Fruit fly (Drosophila melanogaster) whole organism, embryonic: ENCODE data around the gene CG13842.

Experiments used
- Atf6 ChIP-seq: fragments of 200-800 bp; sonication (Bioruptor generic); IDR thresholded peaks from 2 replicates; pipeline ENCODE4 v1.3.6; 2022; ENCODE audit warnings: missing biosample characterization, missing genetic modification characterization
- Bteb2 ChIP-seq: fragments of 200-800 bp; sonication (Bioruptor generic); optimal IDR thresholded peaks from 2 replicates; lab custom pipeline; 2016; ENCODE audit warnings: missing biosample characterization, missing genetic modification characterization
- CG10959 ChIP-seq: fragments of 200-800 bp; sonication (Bioruptor generic); IDR thresholded peaks from 2 replicates; pipeline ENCODE4 v1.3.6; 2022; ENCODE audit warnings: missing biosample characterization, missing genetic modification characterization
- CG11093 ChIP-seq: fragments of 200-800 bp; sonication (Bioruptor generic); IDR thresholded peaks from 3 replicates; pipeline ENCODE4 v1.3.6; 2022; ENCODE audit warnings: missing biosample characterization, missing genetic modification characterization
- CG11456 ChIP-seq: fragments of 200-800 bp; sonication (Bioruptor generic); IDR thresholded peaks from 3 replicates; pipeline ENCODE4 v1.3.6; 2022; ENCODE audit warnings: missing biosample characterization, missing genetic modification characterization
- CG11695 ChIP-seq: fragments of 200-800 bp; sonication (Bioruptor generic); IDR thresholded peaks from 3 replicates; pipeline ENCODE4 v1.3.6; 2022; ENCODE audit warnings: missing biosample characterization, missing genetic modification characterization
- CG11696 ChIP-seq: fragments of 200-800 bp; sonication (Bioruptor generic); IDR thresholded peaks from 2 replicates; pipeline ENCODE4 v1.3.6; 2022; ENCODE audit warnings: missing biosample characterization, missing genetic modification characterization
- CG11723 ChIP-seq: fragments of 200-800 bp; sonication (Bioruptor generic); optimal IDR thresholded peaks from 2 replicates; lab custom pipeline; 2017; ENCODE audit warnings: missing biosample characterization, mild to moderate bottlenecking, missing genetic modification characterization
- CG12155 ChIP-seq: fragments of 200-800 bp; sonication (Bioruptor generic); optimal IDR thresholded peaks from 3 replicates; lab custom pipeline; 2016; ENCODE audit warnings: missing biosample characterization, missing genetic modification characterization
- CG13296 ChIP-seq: fragments of 200-800 bp; sonication (Bioruptor generic); optimal IDR thresholded peaks from 3 replicates; lab custom pipeline; 2018; ENCODE audit warnings: missing biosample characterization, mild to moderate bottlenecking, missing genetic modification characterization
- CG14667 ChIP-seq: fragments of 200-800 bp; sonication (Bioruptor generic); IDR thresholded peaks from 2 replicates; pipeline ENCODE4 v1.3.6; 2022; ENCODE audit warnings: missing biosample characterization, missing genetic modification characterization
- CG14710 ChIP-seq: fragments of 200-800 bp; sonication (Bioruptor generic); optimal IDR thresholded peaks from 3 replicates; lab custom pipeline; 2019; ENCODE audit warnings: missing biosample characterization, mild to moderate bottlenecking, missing genetic modification characterization, moderate library complexity
- CG16813 ChIP-seq: fragments of 200-800 bp; sonication (Bioruptor generic); IDR thresholded peaks from 3 replicates; pipeline ENCODE4 v1.3.6; 2022; ENCODE audit warnings: missing biosample characterization, missing genetic modification characterization; ENCODE audit not compliant: partially characterized antibody
- CG16815 ChIP-seq: fragments of 200-800 bp; sonication (Bioruptor generic); optimal IDR thresholded peaks from 3 replicates; lab custom pipeline; 2017; ENCODE audit warnings: missing biosample characterization, mild to moderate bottlenecking, missing genetic modification characterization
- CG18011 ChIP-seq: fragments of 200-800 bp; sonication (Bioruptor generic); optimal IDR thresholded peaks from 2 replicates; lab custom pipeline; 2017; ENCODE audit warnings: missing biosample characterization, missing genetic modification characterization, mild to moderate bottlenecking, moderate library complexity, missing genotype
- CG18476 ChIP-seq: fragments of 200-800 bp; sonication (Bioruptor generic); optimal IDR thresholded peaks from 2 replicates; lab custom pipeline; 2016; ENCODE audit warnings: missing biosample characterization, mild to moderate bottlenecking, missing genetic modification characterization
- CG31365 ChIP-seq: fragments of 200-800 bp; sonication (Bioruptor generic); optimal IDR thresholded peaks from 2 replicates; lab custom pipeline; 2018; ENCODE audit warnings: missing biosample characterization, mild to moderate bottlenecking, missing genetic modification characterization
- CG31388 ChIP-seq: fragments of 200-800 bp; sonication (Bioruptor generic); optimal IDR thresholded peaks from 2 replicates; lab custom pipeline; 2016; ENCODE audit warnings: missing biosample characterization, missing genetic modification characterization
- CG4282 ChIP-seq: fragments of 200-800 bp; sonication (Bioruptor generic); optimal IDR thresholded peaks from 2 replicates; lab custom pipeline; 2016; ENCODE audit warnings: missing biosample characterization, missing genetic modification characterization
- CG4730 ChIP-seq: fragments of 200-800 bp; sonication (Bioruptor generic); IDR thresholded peaks from 2 replicates; pipeline ENCODE4 v1.3.6; 2022; ENCODE audit warnings: missing biosample characterization, missing genetic modification characterization
- CG6175 ChIP-seq: fragments of 200-800 bp; sonication (Bioruptor generic); IDR thresholded peaks from 3 replicates; pipeline ENCODE4 v1.3.6; 2022; ENCODE audit warnings: missing biosample characterization, missing genetic modification characterization
- CG6854 ChIP-seq: fragments of 200-800 bp; sonication (Bioruptor generic); optimal IDR thresholded peaks from 3 replicates; lab custom pipeline; 2017; ENCODE audit warnings: missing biosample characterization, mild to moderate bottlenecking, missing genetic modification characterization
- CG9215 ChIP-seq: fragments of 200-800 bp; sonication (Bioruptor generic); IDR thresholded peaks from 2 replicates; pipeline ENCODE4 v1.3.6; 2022; ENCODE audit warnings: missing biosample characterization, missing genetic modification characterization
- CG9437 ChIP-seq: fragments of 200-800 bp; sonication (Bioruptor generic); optimal IDR thresholded peaks from 2 replicates; lab custom pipeline; 2018; ENCODE audit warnings: missing biosample characterization, mild to moderate bottlenecking, missing genetic modification characterization
- Dad ChIP-seq: fragments of 200-800 bp; sonication (Bioruptor generic); optimal IDR thresholded peaks from 3 replicates; lab custom pipeline; 2016; ENCODE audit warnings: missing biosample characterization, missing genetic modification characterization
- Dbx ChIP-seq: fragments of 200-800 bp; sonication (Bioruptor generic); IDR thresholded peaks from 3 replicates; pipeline ENCODE4 v1.3.6; 2022; ENCODE audit warnings: missing biosample characterization, missing genetic modification characterization
- Deaf1 ChIP-seq: fragments of 200-800 bp; optimal IDR thresholded peaks from 3 replicates; lab custom pipeline; 2019; ENCODE audit warnings: missing biosample characterization, mild to moderate bottlenecking, missing genetic modification characterization, moderate library complexity
- Dp ChIP-seq: fragments of 200-800 bp; sonication (Bioruptor generic); optimal IDR thresholded peaks from 2 replicates; lab custom pipeline; 2018; ENCODE audit warnings: missing biosample characterization, mild to moderate bottlenecking, missing genetic modification characterization, moderate library complexity
- Dref ChIP-seq: fragments of 200-800 bp; sonication (Bioruptor generic); IDR thresholded peaks from 2 replicates; pipeline ENCODE4 v1.3.6; 2022; ENCODE audit warnings: missing biosample characterization, missing genetic modification characterization
- GATAe ChIP-seq: fragments of 200-800 bp; sonication (Bioruptor generic); conservative IDR thresholded peaks from 2 replicates; pipeline ENCODE4 v1.3.6; 2022; ENCODE audit warnings: missing biosample characterization, missing genetic modification characterization
- Hand ChIP-seq: fragments of 200-800 bp; sonication (Bioruptor generic); optimal IDR thresholded peaks from 2 replicates; lab custom pipeline; 2017; ENCODE audit warnings: mild to moderate bottlenecking, missing biosample characterization, missing genetic modification reagents, missing genetic modification characterization
- Hmx ChIP-seq: fragments of 200-800 bp; sonication (Bioruptor generic); optimal IDR thresholded peaks from 2 replicates; lab custom pipeline; 2016; ENCODE audit warnings: missing biosample characterization, missing genetic modification characterization
- Mrtf ChIP-seq: fragments of 200-800 bp; sonication (Bioruptor generic); IDR thresholded peaks from 3 replicates; pipeline ENCODE4 v1.3.6; 2022; ENCODE audit warnings: missing biosample characterization, missing genetic modification characterization
- NK7.1 ChIP-seq: fragments of 200-800 bp; sonication (Bioruptor generic); optimal IDR thresholded peaks from 3 replicates; lab custom pipeline; 2016; ENCODE audit warnings: missing biosample characterization, missing genetic modification characterization
- Sox100B ChIP-seq: fragments of 200-800 bp; sonication (Bioruptor generic); optimal IDR thresholded peaks from 3 replicates; lab custom pipeline; 2018; ENCODE audit warnings: missing biosample characterization, mild to moderate bottlenecking, missing genetic modification characterization
- Sox102F ChIP-seq: fragments of 200-800 bp; sonication (Bioruptor generic); optimal IDR thresholded peaks from 2 replicates; lab custom pipeline; 2018; ENCODE audit warnings: missing biosample characterization, mild to moderate bottlenecking, missing genetic modification characterization, moderate library complexity
- abd-A ChIP-seq: fragments of 200-800 bp; sonication (Bioruptor generic); optimal IDR thresholded peaks from 3 replicates; lab custom pipeline; 2019; ENCODE audit warnings: missing biosample characterization, mild to moderate bottlenecking, missing genetic modification characterization, moderate library complexity
- cwo ChIP-seq: fragments of 200-800 bp; sonication (Bioruptor generic); optimal IDR thresholded peaks from 3 replicates; lab custom pipeline; 2017; ENCODE audit warnings: missing biosample characterization, missing genetic modification characterization, mild to moderate bottlenecking, moderate library complexity, missing genetic modification reagents
- en ChIP-seq: fragments of 200-800 bp; sonication (Bioruptor generic); optimal IDR thresholded peaks from 2 replicates; lab custom pipeline; 2016; ENCODE audit warnings: missing biosample characterization, missing genetic modification characterization
- exex ChIP-seq: fragments of 200-800 bp; sonication (Bioruptor generic); optimal IDR thresholded peaks from 4 replicates; lab custom pipeline; 2018; ENCODE audit warnings: missing biosample characterization, mild to moderate bottlenecking, missing genetic modification characterization, moderate library complexity
- fu2 ChIP-seq: fragments of 200-800 bp; sonication (Bioruptor generic); optimal IDR thresholded peaks from 2 replicates; lab custom pipeline; 2016; ENCODE audit warnings: missing biosample characterization, missing genetic modification characterization
- grau ChIP-seq: fragments of 200-800 bp; optimal IDR thresholded peaks from 3 replicates; lab custom pipeline; 2019; ENCODE audit warnings: missing biosample characterization, mild to moderate bottlenecking, missing genetic modification characterization, moderate library complexity
- hb ChIP-seq: fragments of 200-800 bp; sonication (Bioruptor generic); IDR thresholded peaks from 3 replicates; pipeline ENCODE4 v1.3.6; 2022; ENCODE audit warnings: missing biosample characterization, missing genetic modification characterization; ENCODE audit not compliant: partially characterized antibody
- lilli ChIP-seq: fragments of 200-800 bp; sonication (Bioruptor generic); optimal IDR thresholded peaks from 3 replicates; lab custom pipeline; 2016; ENCODE audit warnings: missing biosample characterization, missing genetic modification characterization
- pros ChIP-seq: fragments of 200-800 bp; sonication (Bioruptor generic); optimal IDR thresholded peaks from 3 replicates; lab custom pipeline; 2019; ENCODE audit warnings: missing biosample characterization, mild to moderate bottlenecking, missing genetic modification characterization, moderate library complexity
- run ChIP-seq: fragments of 200-800 bp; sonication (Bioruptor generic); optimal IDR thresholded peaks from 3 replicates; lab custom pipeline; 2018; ENCODE audit warnings: missing biosample characterization, mild to moderate bottlenecking, missing genetic modification characterization
- shn ChIP-seq: fragments of 200-800 bp; sonication (Bioruptor generic); optimal IDR thresholded peaks from 3 replicates; lab custom pipeline; 2016; ENCODE audit warnings: missing biosample characterization, missing genetic modification characterization
- sqz ChIP-seq: fragments of 200-800 bp; sonication (Bioruptor generic); optimal IDR thresholded peaks from 3 replicates; lab custom pipeline; 2018; ENCODE audit warnings: missing biosample characterization, mild to moderate bottlenecking, missing genetic modification characterization
- trem ChIP-seq: fragments of 200-800 bp; optimal IDR thresholded peaks from 3 replicates; lab custom pipeline; 2019; ENCODE audit warnings: missing biosample characterization, mild to moderate bottlenecking, missing genetic modification characterization, moderate library complexity
- tup ChIP-seq: fragments of 200-800 bp; sonication (Bioruptor generic); optimal IDR thresholded peaks from 2 replicates; lab custom pipeline; 2016; ENCODE audit warnings: missing biosample characterization, mild to moderate bottlenecking, missing genetic modification characterization, moderate library complexity
- yki ChIP-seq: fragments of >200 bp; optimal IDR thresholded peaks from 3 replicates; lab custom pipeline; 2018

Gene CG13842

dm6 chr3R:22663115-22663514 is 44.0 kb downstream of the CG13842 start (continued):
- TF ChIP-seq abd-A (tag; lab: Kevin White, UChicago) (peak; percentile 58), CG9215 (no peak), CG12155 (peak; percentile 67), CG14667 (GFP tag; lab: Robert Waterston, UW) (0 out of 2 replicates have a peak, but pooled peaks have one; percentile 13), Dad (GFP tag; lab: Kevin White, UChicago) (no peak), CG11695 (GFP tag; lab: Robert Waterston, UW) (peak; percentile 33; the same call in 1 of the 3 replicates), Sox100B (GFP tag; lab: Kevin White, UChicago) (peak; percentile 39), CG10959 (GFP tag; lab: Robert Waterston, UW) (peak; percentile 40), fu2 (peak; percentile 22), CG14710 (peak; percentile 29), NK7.1 (GFP tag; lab: Kevin White, UChicago) (no peak), CG4282 (GFP tag; lab: Kevin White, UChicago) (no peak), CG11696 (GFP tag; lab: Robert Waterston, UW) (0 out of 2 replicates have a peak, but pooled peaks have one; percentile 51), run (no peak), CG31365 (no peak), lilli (peak; percentile 69), yki (lab: Kevin White, UChicago) (no peak), en (peak; percentile 7), trem (tag; lab: Kevin White, UChicago) (peak; percentile 14), exex (tag; lab: Kevin White, UChicago) (peak; percentile 23), GATAe (no peak; the same call in 1 of the 2 replicates), sqz (no peak), CG4730 (GFP tag; lab: Robert Waterston, UW) (no peak), CG11456 (0 out of 3 replicates have a peak, but pooled peaks have one; percentile 11), Dref (GFP tag; lab: Robert Waterston, UW) (no peak), grau (tag; lab: Kevin White, UChicago) (peak; percentile 72), Hmx (GFP tag; lab: Kevin White, UChicago) (no peak), CG9437 (GFP tag; lab: Kevin White, UChicago) (peak; percentile 34), CG11723 (GFP tag; lab: Kevin White, UChicago) (no peak), Dp (GFP tag; lab: Kevin White, UChicago) (no peak), Hand (GFP tag; lab: Kevin White, UChicago) (peak; percentile 45), CG31388 (peak; percentile 11), cwo (GFP tag; lab: Kevin White, UChicago) (peak; percentile 63), Sox102F (GFP tag; lab: Kevin White, UChicago) (peak; percentile 76), shn (no peak), CG6175 (GFP tag; lab: Robert Waterston, UW) (no peak), CG6854 (GFP tag; lab: Kevin White, UChicago) (peak; percentile 50), CG11093 (GFP tag; lab: Robert Waterston, UW) (0 out of 3 replicates have a peak, but pooled peaks have one; percentile 20), CG18476 (peak; percentile 11), Mrtf (GFP tag; lab: Robert Waterston, UW) (peak; percentile 31; the same call in 1 of the 3 replicates), pros (GFP tag; lab: Kevin White, UChicago) (no peak), Dbx (GFP tag; lab: Robert Waterston, UW) (peak; percentile 61; the same call in 2 of the 3 replicates), hb (GFP tag; lab: Robert Waterston, UW) (no peak), Bteb2 (GFP tag; lab: Kevin White, UChicago) (peak; percentile 56), CG16813 (GFP tag; lab: Robert Waterston, UW) (no peak), Atf6 (GFP tag; lab: Robert Waterston, UW) (peak; percentile 85), CG16815 (GFP tag; lab: Kevin White, UChicago) (peak; percentile 59), Deaf1 (tag; lab: Kevin White, UChicago) (peak; percentile 35), tup (GFP tag; lab: Kevin White, UChicago) (peak; percentile 47), CG18011 (peak; percentile 18), CG13296 (GFP tag; lab: Kevin White, UChicago) (peak; percentile 46)
